Worm (Caenorhabditis elegans) whole organism, early embryonic: Measurements from ENCODE around the gene fipr-17.
A peak's percentile ranks its signal among the peaks of the same experiment; 100 is the strongest.

Source experiments
- B0310.2 ChIP-seq: sonication (generic microtip); optimal IDR thresholded peaks from 2 replicates; lab custom pipeline; 2016; ENCODE audit warnings: mild to moderate bottlenecking, missing genetic modification characterization, missing compliant biosample characterization
- F13C5.2 ChIP-seq: sonication (generic microtip); optimal IDR thresholded peaks from 2 replicates; lab custom pipeline; 2017; ENCODE audit warnings: mild to moderate bottlenecking, missing genetic modification characterization, inconsistent platforms, missing compliant biosample characterization
- aly-1 ChIP-seq: sonication (generic microtip); optimal IDR thresholded peaks from 2 replicates; lab custom pipeline; 2016; ENCODE audit warnings: missing genetic modification characterization, missing compliant biosample characterization
- ama-1 ChIP-seq: fragments of 150-350 bp; optimal IDR thresholded peaks from 2 replicates; lab custom pipeline; 2014
- ceh-13 ChIP-seq: fragments of 200-800 bp; sonication (Bioruptor generic); optimal IDR thresholded peaks from 2 replicates; lab custom pipeline; 2018; ENCODE audit warnings: mild to moderate bottlenecking, missing genetic modification characterization, missing compliant biosample characterization
- ceh-36 ChIP-seq: sonication (generic microtip); optimal IDR thresholded peaks from 2 replicates; lab custom pipeline; 2016; ENCODE audit warnings: missing genetic modification characterization, inconsistent platforms, missing compliant biosample characterization
- ets-7 ChIP-seq: sonication (generic microtip); optimal IDR thresholded peaks from 2 replicates; lab custom pipeline; 2016; ENCODE audit warnings: missing genotype, missing genetic modification characterization, missing compliant biosample characterization
- flt-1 ChIP-seq: fragments of 200-800 bp; sonication (Bioruptor generic); IDR thresholded peaks from 2 replicates; pipeline ENCODE4 v1.3.6; 2022; ENCODE audit warnings: missing genetic modification characterization, missing compliant biosample characterization
- hmbx-1 ChIP-seq: sonication (generic microtip); optimal IDR thresholded peaks from 2 replicates; lab custom pipeline; 2016; ENCODE audit warnings: mild to moderate bottlenecking, missing genetic modification characterization, missing compliant biosample characterization
- hmg-4 ChIP-seq: fragments of 200-800 bp; sonication (Bioruptor generic); optimal IDR thresholded peaks from 2 replicates; lab custom pipeline; 2018; ENCODE audit warnings: mild to moderate bottlenecking, missing genetic modification characterization, missing compliant biosample characterization
- hnd-1 ChIP-seq: sonication (generic microtip); optimal IDR thresholded peaks from 2 replicates; lab custom pipeline; 2016; ENCODE audit warnings: missing genetic modification characterization, missing compliant biosample characterization
- pes-1 ChIP-seq: fragments of 200-800 bp; sonication (Bioruptor generic); IDR thresholded peaks from 2 replicates; pipeline ENCODE4 v1.3.6; 2022; ENCODE audit warnings: missing genetic modification reagents, missing genetic modification characterization, missing compliant biosample characterization
- scrt-1 ChIP-seq: fragments of 200-800 bp; sonication (Bioruptor generic); IDR thresholded peaks from 2 replicates; pipeline ENCODE4 v1.3.6; 2022; ENCODE audit warnings: missing genetic modification characterization, missing compliant biosample characterization
- sea-1 ChIP-seq: fragments of 200-800 bp; sonication (Bioruptor generic); conservative IDR thresholded peaks from 2 replicates; pipeline ENCODE4 v1.3.6; 2022; ENCODE audit warnings: missing genetic modification characterization, missing compliant biosample characterization
- tbx-11 ChIP-seq: fragments of 200-800 bp; sonication (Bioruptor generic); IDR thresholded peaks from 2 replicates; pipeline ENCODE4 v1.3.6; 2022; ENCODE audit warnings: missing genetic modification characterization, missing compliant biosample characterization
- tbx-37 ChIP-seq: fragments of 200-800 bp; sonication (Bioruptor generic); conservative IDR thresholded peaks from 2 replicates; pipeline ENCODE4 v1.3.6; 2022; ENCODE audit warnings: missing genetic modification reagents, missing genetic modification characterization, missing compliant biosample characterization
- tra-4 ChIP-seq: sonication (generic microtip); optimal IDR thresholded peaks from 2 replicates; lab custom pipeline; 2017; ENCODE audit warnings: missing genetic modification characterization, missing compliant biosample characterization

fipr-17 gene

DNA sequence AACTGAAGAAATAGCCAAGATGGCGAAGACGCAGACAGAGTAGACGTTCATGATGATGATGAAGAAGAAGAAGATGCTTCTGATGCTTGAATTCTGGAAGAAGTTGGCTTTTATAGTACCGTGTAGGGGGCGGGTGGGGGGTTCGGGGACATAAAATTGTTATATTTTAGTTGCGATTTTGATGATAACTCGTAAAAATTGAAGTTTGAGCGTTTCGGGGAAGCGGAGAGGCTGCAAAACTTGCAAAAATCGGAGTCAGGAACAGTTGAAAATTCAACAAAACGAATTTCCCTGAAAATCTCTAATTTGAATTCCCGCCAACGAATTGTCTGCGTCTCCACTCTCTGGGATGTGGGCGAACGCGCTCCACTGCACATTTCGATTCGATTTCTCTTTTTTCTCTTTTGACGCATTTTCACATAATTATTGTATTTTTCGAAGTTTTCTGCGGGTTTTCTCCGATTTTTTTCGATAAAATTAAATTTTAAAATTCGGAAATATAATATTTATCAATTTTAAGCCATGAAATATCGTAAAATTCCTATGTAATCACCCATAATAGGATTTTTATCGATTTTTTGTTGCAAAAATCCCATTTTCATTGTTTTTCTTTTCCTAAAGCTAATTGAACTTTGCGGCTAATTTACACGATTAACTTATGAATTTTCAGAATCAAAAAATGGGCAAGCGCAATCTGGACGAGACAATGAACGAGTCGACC is at the start of gene fipr-17, which contains the start of gene Y48A6B.3:
Gene fipr-17, minus strand, starts transcription at position 51 of the 721 bp plus-strand sequence.
Gene Y48A6B.3, plus strand, starts transcription at position 671 of the 721 bp plus-strand sequence.
- no peak for TF ChIP-seq hnd-1 (tag; lab: Kevin White, UChicago)
- TF ChIP-seq aly-1 (tag; lab: Kevin White, UChicago), result no peak
- TF ChIP-seq tra-4 (tag; lab: Kevin White, UChicago), result peak; percentile 25
- peak; percentile 83 for TF ChIP-seq F13C5.2 (tag; lab: Kevin White, UChicago)
- no peak for TF ChIP-seq ceh-13 (GFP tag; lab: Kevin White, UChicago)
- TF ChIP-seq scrt-1 (GFP tag; lab: Robert Waterston, UW), result no peak

DNA sequence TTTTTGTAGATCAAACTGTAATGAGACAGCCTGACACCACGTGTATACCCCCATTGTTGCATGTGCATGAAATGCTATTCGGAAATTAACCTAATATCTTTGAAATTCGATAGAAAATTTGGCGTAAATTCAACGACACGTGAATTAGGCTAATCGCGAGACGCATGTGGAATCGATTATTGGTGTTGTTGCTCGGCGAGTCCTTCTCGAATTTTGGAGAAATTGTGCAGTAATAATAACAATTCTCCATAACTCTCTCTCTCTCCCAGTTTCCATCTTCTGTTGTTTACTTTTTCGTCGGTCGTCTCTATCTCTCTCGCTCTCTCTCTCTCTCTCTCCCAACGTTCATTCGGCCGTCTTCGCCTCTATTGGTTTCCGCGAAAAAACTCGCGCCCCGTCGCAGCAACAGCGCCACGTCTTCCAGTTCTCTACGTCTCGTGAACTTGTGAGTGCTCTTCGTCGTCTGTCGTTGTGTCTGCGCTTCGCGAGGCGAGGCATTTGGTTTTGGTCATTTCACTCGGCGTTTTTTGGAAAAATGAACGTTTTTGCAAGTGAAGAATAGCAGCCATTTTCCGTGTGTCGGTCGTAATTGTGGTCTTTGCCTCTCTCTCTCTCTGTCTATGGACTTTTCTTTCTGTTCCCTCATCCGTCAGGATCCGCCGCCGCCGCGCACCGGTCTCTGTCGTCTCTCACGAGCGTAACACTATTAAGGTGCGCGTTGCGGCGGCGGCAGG is 47.3 kb upstream of the fipr-17 start:
- TF ChIP-seq tbx-37 (GFP tag; lab: Robert Waterston, UW) (no peak), ceh-36 (tag; lab: Kevin White, UChicago) (no peak), ama-1 (lab: Kevin White, UChicago) (no peak), hmg-4 (GFP tag; lab: Kevin White, UChicago) (no peak), scrt-1 (GFP tag; lab: Robert Waterston, UW) (no peak), tbx-11 (GFP tag; lab: Robert Waterston, UW) (no peak), F13C5.2 (tag; lab: Kevin White, UChicago) (no peak), flt-1 (GFP tag; lab: Robert Waterston, UW) (no peak), hmbx-1 (tag; lab: Kevin White, UChicago) (no peak), aly-1 (tag; lab: Kevin White, UChicago) (no peak), ceh-13 (GFP tag; lab: Kevin White, UChicago) (no peak), B0310.2 (tag; lab: Kevin White, UChicago) (no peak)

DNA sequence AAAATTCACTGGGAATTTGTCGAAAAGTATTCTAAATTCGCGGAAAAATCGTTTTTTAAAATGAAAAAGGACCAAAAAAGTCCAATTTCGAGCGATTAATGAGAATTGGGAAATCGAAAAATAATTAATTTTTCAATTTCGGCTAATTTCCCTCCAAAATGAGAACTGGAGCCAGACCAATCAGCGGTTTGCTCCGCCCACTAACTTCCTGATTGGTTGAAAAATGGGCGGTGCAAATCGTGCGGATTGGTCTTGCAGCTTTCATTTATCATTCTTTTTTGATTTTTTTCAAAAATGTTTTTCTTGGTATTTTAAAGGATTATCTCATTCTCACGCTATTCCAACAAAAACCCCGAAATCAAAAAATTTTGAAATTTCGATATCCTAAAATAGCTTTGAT is 46.6 kb upstream of the fipr-17 start:
- no peak for TF ChIP-seq tbx-11 (GFP tag; lab: Robert Waterston, UW)
- no peak for TF ChIP-seq ceh-36 (tag; lab: Kevin White, UChicago)
- no peak for TF ChIP-seq ets-7 (tag; lab: Kevin White, UChicago)
- no peak for TF ChIP-seq ceh-13 (GFP tag; lab: Kevin White, UChicago)

DNA sequence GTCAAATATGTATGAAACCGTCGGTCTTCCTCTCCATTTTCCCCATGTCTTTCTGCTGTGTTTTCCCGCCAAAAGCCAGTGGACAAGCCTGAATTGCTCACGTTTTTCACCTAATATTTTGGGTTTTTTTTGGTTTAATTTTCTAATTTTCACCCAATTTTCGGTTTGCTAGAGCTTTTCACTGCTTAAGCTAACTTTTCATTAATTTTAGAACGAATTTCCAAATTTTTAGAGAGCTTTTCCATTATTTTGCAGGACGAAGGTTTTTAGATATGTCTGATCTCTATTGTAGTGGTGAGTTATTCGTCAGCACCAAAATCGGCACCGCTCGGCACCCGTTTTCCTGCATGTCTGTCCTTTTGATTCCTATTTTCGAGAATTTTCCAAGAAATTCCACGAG is 46.2 kb upstream of the fipr-17 start:
- TF ChIP-seq ceh-36 (tag; lab: Kevin White, UChicago), result no peak
- TF ChIP-seq ets-7 (tag; lab: Kevin White, UChicago), result no peak
- TF ChIP-seq tbx-37 (GFP tag; lab: Robert Waterston, UW), result no peak
- TF ChIP-seq hnd-1 (tag; lab: Kevin White, UChicago), result no peak
- no peak for TF ChIP-seq hmg-4 (GFP tag; lab: Kevin White, UChicago)
- no peak for TF ChIP-seq sea-1 (GFP tag; lab: Robert Waterston, UW)
- no peak for TF ChIP-seq tra-4 (tag; lab: Kevin White, UChicago)

DNA sequence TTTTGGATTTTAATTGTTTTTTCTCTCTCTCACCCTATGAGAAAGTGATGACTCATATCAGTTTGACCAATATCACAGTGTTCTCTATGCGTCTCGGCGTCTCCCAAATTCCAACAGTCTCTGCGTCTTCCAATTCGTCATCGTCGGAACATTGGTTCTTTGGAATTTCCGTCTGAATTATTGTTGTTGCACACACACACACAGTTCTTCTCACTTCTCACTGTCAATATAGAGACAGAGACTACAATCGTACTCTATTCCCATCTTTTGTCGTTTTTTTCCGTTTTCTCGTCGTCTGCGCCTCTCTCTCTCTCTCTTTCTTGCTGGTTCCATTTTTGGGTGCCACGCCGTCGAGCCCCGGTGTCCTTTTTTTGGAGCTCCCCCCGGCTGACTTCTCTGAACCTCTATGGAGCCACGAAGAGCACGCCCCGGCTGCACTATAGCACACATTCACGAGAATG is 43.3 kb upstream of the fipr-17 start:
- TF ChIP-seq ceh-36 (tag; lab: Kevin White, UChicago) (no peak), pes-1 (no peak), sea-1 (GFP tag; lab: Robert Waterston, UW) (no peak), ama-1 (lab: Kevin White, UChicago) (no peak), hmbx-1 (tag; lab: Kevin White, UChicago) (no peak), aly-1 (tag; lab: Kevin White, UChicago) (no peak), tbx-37 (GFP tag; lab: Robert Waterston, UW) (no peak), hmg-4 (GFP tag; lab: Kevin White, UChicago) (no peak), tra-4 (tag; lab: Kevin White, UChicago) (no peak), ets-7 (tag; lab: Kevin White, UChicago) (no peak), F13C5.2 (tag; lab: Kevin White, UChicago) (no peak)

DNA sequence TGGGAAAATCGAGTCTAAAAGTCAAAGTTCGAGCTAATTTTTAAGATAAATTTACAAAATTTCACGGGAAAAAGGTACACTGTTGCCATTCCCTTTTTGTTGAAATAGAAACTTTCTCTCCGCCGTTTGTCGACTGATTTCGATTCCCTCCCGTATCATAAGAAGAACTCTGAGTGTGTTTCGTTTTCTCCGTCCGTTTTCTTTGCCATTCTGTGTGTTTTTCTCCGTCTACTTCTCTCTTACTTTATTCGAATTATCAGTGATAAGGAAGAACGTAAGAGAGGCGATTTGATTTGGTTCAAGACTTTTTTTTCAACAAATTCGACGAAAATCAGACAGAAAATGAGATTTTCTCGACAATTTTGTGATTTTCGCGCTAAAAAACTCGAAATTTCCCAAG is 39.1 kb upstream of the fipr-17 start:
- TF ChIP-seq F13C5.2 (tag; lab: Kevin White, UChicago) (no peak), B0310.2 (tag; lab: Kevin White, UChicago) (no peak), hnd-1 (tag; lab: Kevin White, UChicago) (no peak), scrt-1 (GFP tag; lab: Robert Waterston, UW) (no peak), tbx-11 (GFP tag; lab: Robert Waterston, UW) (no peak), ets-7 (tag; lab: Kevin White, UChicago) (no peak), ceh-13 (GFP tag; lab: Kevin White, UChicago) (no peak), ama-1 (lab: Kevin White, UChicago) (no peak), tra-4 (tag; lab: Kevin White, UChicago) (no peak), ceh-36 (tag; lab: Kevin White, UChicago) (no peak), hmg-4 (GFP tag; lab: Kevin White, UChicago) (no peak)

DNA sequence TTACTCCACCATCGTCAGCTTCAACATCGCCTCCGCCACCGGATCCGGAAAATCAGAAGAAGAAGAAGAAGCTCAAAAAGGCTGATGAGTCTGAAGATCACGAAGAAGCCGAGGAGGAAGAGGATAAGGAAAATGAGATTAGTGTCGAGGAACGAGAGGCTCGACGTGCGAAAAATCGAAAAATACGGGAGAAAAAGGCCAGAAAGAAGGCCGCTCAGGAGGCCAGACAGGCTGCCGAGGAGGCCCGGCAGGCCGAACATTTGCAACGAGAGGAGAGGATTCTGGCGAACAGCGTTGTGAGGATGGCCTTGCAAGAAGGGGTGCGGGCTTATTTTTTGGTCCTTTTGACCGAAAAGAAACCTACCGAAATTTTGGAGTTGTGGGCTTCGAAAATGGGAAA is 37.8 kb upstream of the fipr-17 start:
- no peak for TF ChIP-seq tra-4 (tag; lab: Kevin White, UChicago)
- no peak for TF ChIP-seq ceh-36 (tag; lab: Kevin White, UChicago)
- TF ChIP-seq ama-1 (lab: Kevin White, UChicago), result no peak
- TF ChIP-seq ceh-13 (GFP tag; lab: Kevin White, UChicago), result no peak
- TF ChIP-seq B0310.2 (tag; lab: Kevin White, UChicago), result no peak
- TF ChIP-seq pes-1, result no peak
- no peak for TF ChIP-seq ets-7 (tag; lab: Kevin White, UChicago)
- no peak for TF ChIP-seq hnd-1 (tag; lab: Kevin White, UChicago)
- no peak for TF ChIP-seq aly-1 (tag; lab: Kevin White, UChicago)
- TF ChIP-seq F13C5.2 (tag; lab: Kevin White, UChicago), result no peak
